Fruit fly (Drosophila melanogaster): Measurements from ENCODE around the gene CG9919.

Gene CG9919

DNA sequence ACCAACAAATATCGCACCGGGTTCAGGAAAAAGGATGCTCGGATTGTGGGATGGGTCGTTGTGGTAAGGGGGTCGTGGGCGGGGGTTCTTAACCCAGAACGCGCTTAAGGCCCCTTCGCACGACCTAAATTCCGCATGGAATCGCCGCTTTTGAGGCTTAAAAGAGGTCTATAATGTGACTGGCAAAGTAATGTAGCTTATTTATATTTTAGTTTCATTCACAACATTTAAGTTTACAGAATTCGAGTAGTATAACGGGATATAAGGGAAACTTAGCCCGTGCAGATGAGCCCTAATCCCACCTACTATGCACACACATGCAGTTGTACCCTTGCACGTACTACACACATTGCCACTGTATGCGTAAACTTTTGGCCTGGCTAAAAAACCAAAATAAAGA lies 51.8 kb downstream of the CG9919 start (continued):
- TF ChIP-seq Smox (GFP tag; optimal IDR thresholded peaks at IDR 0.05), result peak; percentile 79
- peak; percentile 82 for TF ChIP-seq CG16779 (tag; optimal IDR thresholded peaks at IDR 0.05)
- peak; percentile 79 for TF ChIP-seq net (GFP tag; optimal IDR thresholded peaks at IDR 0.05)
- TF ChIP-seq CG11294 (GFP tag; IDR thresholded peaks at IDR 0.05), result peak; percentile 70; the same call in 1 of the 2 replicates
- peak; percentile 85 for TF ChIP-seq achi (GFP tag; optimal IDR thresholded peaks at IDR 0.05)
- TF ChIP-seq CG3032 (tag; optimal IDR thresholded peaks at IDR 0.05), result peak; percentile 87
- TF ChIP-seq Sox14 (GFP tag; optimal IDR thresholded peaks at IDR 0.05), result peak; percentile 86
- peak; percentile 75 for TF ChIP-seq CG10631 (GFP tag; optimal IDR thresholded peaks at IDR 0.05)
- TF ChIP-seq CG15336 (GFP tag; IDR thresholded peaks at IDR 0.05), result peak; percentile 94
- peak; percentile 86 for TF ChIP-seq CG34406 (GFP tag; optimal IDR thresholded peaks at IDR 0.05)
- peak; percentile 90 for TF ChIP-seq Eip78C (GFP tag)
- TF ChIP-seq Ets96B (tag; optimal IDR thresholded peaks at IDR 0.05), result peak; percentile 86
- TF ChIP-seq CG8632 (GFP tag; optimal IDR thresholded peaks at IDR 0.05), result peak; percentile 85
- TF ChIP-seq CG9139 (GFP tag; optimal IDR thresholded peaks at IDR 0.05), result peak; percentile 83
- peak; percentile 69 for TF ChIP-seq Sox15 (GFP tag; optimal IDR thresholded peaks at IDR 0.05)
